Worm (Caenorhabditis elegans): ENCODE results near the gene pals-26.

- no peak for TF ChIP-seq klf-2 (GFP tag; conservative IDR thresholded peaks at IDR 0.05)
- TF ChIP-seq ref-1 (GFP tag; conservative IDR thresholded peaks at IDR 0.05) = no peak
- no peak for TF ChIP-seq med-1 (GFP tag; optimal IDR thresholded peaks at IDR 0.05; ENCODE audit: insufficient read depth)
- TF ChIP-seq ztf-23 (GFP tag; IDR thresholded peaks at IDR 0.05) = no peak
Measured at ce11 chrIII:4391319-4391718, 16.4 kb downstream of the pals-26 start.

Data from whole organism, midembryonic.